Fruit fly (Drosophila melanogaster) whole organism, prepupa: Measurements from ENCODE around the gene Cyp12a4.

Source experiments
- Blimp-1 ChIP-seq: fragments of 200-800 bp; sonication (Bioruptor generic); optimal IDR thresholded peaks from 3 replicates; lab custom pipeline; 2017; ENCODE audit warnings: missing biosample characterization, missing genetic modification characterization, mild to moderate bottlenecking, moderate library complexity, missing genetic modification reagents
- CG11902 ChIP-seq: fragments of 200-800 bp; sonication (Bioruptor generic); optimal IDR thresholded peaks from 3 replicates; lab custom pipeline; 2016; ENCODE audit warnings: missing biosample characterization, missing genetic modification characterization
- CG31627 ChIP-seq: fragments of 200-800 bp; sonication (Bioruptor generic); optimal IDR thresholded peaks from 3 replicates; lab custom pipeline; 2016; ENCODE audit warnings: missing biosample characterization, missing genetic modification characterization
- CG8319 ChIP-seq: fragments of 200-800 bp; sonication (Bioruptor generic); optimal IDR thresholded peaks from 3 replicates; lab custom pipeline; 2016; ENCODE audit warnings: missing biosample characterization, missing genetic modification characterization
- Eip93F ChIP-seq: fragments of 200-800 bp; sonication (Bioruptor generic); optimal IDR thresholded peaks from 2 replicates; lab custom pipeline; 2016; ENCODE audit warnings: missing biosample characterization, mild to moderate bottlenecking, missing genetic modification characterization
- Lpt ChIP-seq: fragments of 200-800 bp; sonication (Bioruptor generic); optimal IDR thresholded peaks from 3 replicates; lab custom pipeline; 2016; ENCODE audit warnings: missing biosample characterization, missing genetic modification characterization
- fd59A ChIP-seq: fragments of 200-800 bp; sonication (Bioruptor generic); optimal IDR thresholded peaks from 2 replicates; lab custom pipeline; 2017; ENCODE audit warnings: missing biosample characterization, mild to moderate bottlenecking, missing genetic modification characterization, missing genetic modification reagents
- ss ChIP-seq, 2 experiments: fragments of 200-800 bp; sonication (Bioruptor generic); optimal IDR thresholded peaks; 2 replicates in 1 of 2; 3 replicates in 1 of 2; lab custom pipeline; 2017 to 2018; ENCODE audit warnings: mild to moderate bottlenecking in 2 of 2, missing biosample characterization in 2 of 2, missing genetic modification characterization in 2 of 2, moderate library complexity in 1 of 2

- TF ChIP-seq Blimp-1 (GFP tag; lab: Kevin White, UChicago) = no peak
- no peak for TF ChIP-seq CG8319 (GFP tag; lab: Kevin White, UChicago)
- TF ChIP-seq ss (GFP tag; optimal IDR thresholded peaks at IDR 0.05; lab: Kevin White, UChicago) = no peak
- no peak for TF ChIP-seq CG31627 (GFP tag; lab: Kevin White, UChicago)
- TF ChIP-seq Lpt (GFP tag; lab: Kevin White, UChicago) = no peak
- TF ChIP-seq fd59A (GFP tag; lab: Kevin White, UChicago) = no peak
- no peak for TF ChIP-seq CG11902
- TF ChIP-seq Eip93F = no peak
Observed at dm6 chr3R:19151848-19152787, 17.2 kb downstream of the Cyp12a4 start.
